Worm (Caenorhabditis elegans): ENCODE results near the gene K09C4.4.

K09C4.4 gene

DNA sequence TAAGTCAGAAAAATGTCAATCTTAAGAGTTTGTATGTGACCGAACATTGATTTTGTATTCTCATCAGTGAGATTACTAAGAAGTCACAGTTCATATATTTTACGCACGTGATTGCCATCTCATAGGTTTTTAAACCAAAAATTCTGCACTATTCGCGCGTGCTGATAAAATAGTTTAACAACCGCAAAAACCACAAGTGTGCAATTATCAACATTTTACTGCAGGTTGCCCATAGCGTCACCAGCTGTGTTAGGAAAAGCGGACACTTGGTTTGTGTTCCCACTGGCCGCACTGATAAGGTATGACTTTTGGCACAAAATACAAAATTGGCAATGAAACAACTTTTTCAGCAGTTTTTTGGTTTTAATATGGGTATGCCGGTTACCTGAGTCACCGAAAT, 864 bp downstream of the K09C4.4 start:
- TF ChIP-seq sma-3 (GFP tag; optimal IDR thresholded peaks at IDR 0.05) (peak; percentile 18), gmeb-1 (tag; optimal IDR thresholded peaks at IDR 0.05) (peak; percentile 50), unc-62 (GFP tag; optimal IDR thresholded peaks at IDR 0.05) (no peak), mbf-1 (tag; optimal IDR thresholded peaks at IDR 0.05) (no peak), sma-9 (GFP tag; optimal IDR thresholded peaks at IDR 0.05) (peak; percentile 85), sma-9 (tag; optimal IDR thresholded peaks at IDR 0.05) (no peak), crh-2 (tag; optimal IDR thresholded peaks at IDR 0.05) (peak; percentile 46), lsy-2 (tag; optimal IDR thresholded peaks at IDR 0.05) (no peak), nhr-129 (tag; optimal IDR thresholded peaks at IDR 0.05) (no peak), nhr-12 (tag; optimal IDR thresholded peaks at IDR 0.05) (no peak), F13H6.1 (tag; optimal IDR thresholded peaks at IDR 0.05) (peak; percentile 36), fos-1 (tag; optimal IDR thresholded peaks at IDR 0.05) (peak; percentile 83)

DNA sequence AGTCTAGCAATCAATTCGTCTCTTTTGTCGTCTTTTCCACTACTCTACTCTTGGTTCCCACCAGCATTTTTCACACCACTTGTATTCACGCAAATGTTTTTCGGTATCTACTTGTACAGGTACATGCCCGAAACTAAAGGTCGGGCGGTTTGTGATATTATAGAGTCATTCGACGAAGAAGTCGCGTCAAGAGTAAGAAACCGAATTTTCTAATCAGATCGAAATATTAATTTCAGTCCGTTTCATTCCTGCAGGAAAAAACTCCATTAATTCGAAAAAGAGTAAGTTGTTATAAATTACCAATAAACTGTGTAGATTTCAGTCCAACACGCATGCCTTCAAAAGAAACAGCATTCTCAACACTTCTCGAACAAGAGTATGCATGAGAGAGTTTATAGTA, 2.7 kb downstream of the K09C4.4 start:
- no peak for TF ChIP-seq blmp-1 (tag; optimal IDR thresholded peaks at IDR 0.05; ENCODE audit: insufficient read depth)
- TF ChIP-seq Y55F3AM.14 (GFP tag; optimal IDR thresholded peaks at IDR 0.05) = no peak
- TF ChIP-seq lin-39 (tag; optimal IDR thresholded peaks at IDR 0.05) = no peak
- no peak for TF ChIP-seq sma-3 (GFP tag; optimal IDR thresholded peaks at IDR 0.05)
- TF ChIP-seq egl-27 (tag; optimal IDR thresholded peaks at IDR 0.05) = no peak
- no peak for TF ChIP-seq nhr-10 (tag; optimal IDR thresholded peaks at IDR 0.05)
- TF ChIP-seq C34F6.9 (tag; optimal IDR thresholded peaks at IDR 0.05) = no peak
- no peak for TF ChIP-seq elt-1 (tag; optimal IDR thresholded peaks at IDR 0.05)
- TF ChIP-seq nhr-23 (tag; optimal IDR thresholded peaks at IDR 0.05) = no peak
- no peak for TF ChIP-seq nhr-25 (tag; optimal IDR thresholded peaks at IDR 0.05)
- no peak for TF ChIP-seq gmeb-1 (tag; optimal IDR thresholded peaks at IDR 0.05)
- TF ChIP-seq snpc-4 (tag; optimal IDR thresholded peaks at IDR 0.05) = no peak
- TF ChIP-seq ztf-4 (tag; optimal IDR thresholded peaks at IDR 0.05) = no peak
- TF ChIP-seq alr-1 (tag; optimal IDR thresholded peaks at IDR 0.05) = no peak
- no peak for TF ChIP-seq nhr-11 (tag; optimal IDR thresholded peaks at IDR 0.05)
- no peak for TF ChIP-seq R02D3.7 (tag; optimal IDR thresholded peaks at IDR 0.05)
- no peak for TF ChIP-seq mab-5 (tag; optimal IDR thresholded peaks at IDR 0.05)
- no peak for TF ChIP-seq mbf-1 (tag; optimal IDR thresholded peaks at IDR 0.05)
- TF ChIP-seq dmd-4 (tag; optimal IDR thresholded peaks at IDR 0.05) = no peak
- no peak for TF ChIP-seq nhr-77 (tag; optimal IDR thresholded peaks at IDR 0.05)

DNA sequence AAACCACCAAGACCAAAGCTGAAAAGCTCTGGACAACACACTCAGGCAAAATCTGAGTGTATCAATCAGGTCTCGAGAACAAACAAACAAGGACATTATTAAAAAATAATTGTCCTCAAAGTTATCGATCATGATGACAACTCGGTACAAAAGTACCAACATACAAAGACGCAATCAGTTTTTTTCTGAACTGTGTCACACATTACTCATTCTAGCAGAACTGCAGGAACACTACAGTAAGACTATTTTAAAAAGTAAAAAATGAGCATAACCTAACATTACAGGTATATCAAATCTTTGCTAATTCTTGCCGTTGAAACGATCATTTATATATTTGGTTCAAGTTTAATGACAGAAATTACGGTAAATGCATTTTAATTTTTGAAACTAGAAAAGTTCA, 6.9 kb downstream of the K09C4.4 start, which contains the start of gene K09C4.2:
Gene K09C4.2 (plus strand): TSS at position 301 of the 400 bp plus-strand sequence.
- TF ChIP-seq ztf-11 (tag; optimal IDR thresholded peaks at IDR 0.05) = no peak
- no peak for TF ChIP-seq elt-1 (tag; optimal IDR thresholded peaks at IDR 0.05)
- no peak for TF ChIP-seq R02D3.7 (tag; optimal IDR thresholded peaks at IDR 0.05)
- no peak for TF ChIP-seq unc-39 (tag; optimal IDR thresholded peaks at IDR 0.05)
- no peak for TF ChIP-seq skn-1 (tag; optimal IDR thresholded peaks at IDR 0.05)
- TF ChIP-seq ztf-1 (GFP tag; conservative IDR thresholded peaks at IDR 0.05) = no peak
- TF ChIP-seq blmp-1 (tag; optimal IDR thresholded peaks at IDR 0.05; ENCODE audit: insufficient read depth) = no peak
- TF ChIP-seq C34F6.9 (tag; optimal IDR thresholded peaks at IDR 0.05) = no peak
- TF ChIP-seq elt-3 (tag; optimal IDR thresholded peaks at IDR 0.05) = no peak
- no peak for TF ChIP-seq mbf-1 (tag; optimal IDR thresholded peaks at IDR 0.05)
- TF ChIP-seq lin-13 (GFP tag; optimal IDR thresholded peaks at IDR 0.05) = no peak
- no peak for TF ChIP-seq nhr-237 (tag; optimal IDR thresholded peaks at IDR 0.05)
- TF ChIP-seq nhr-21 (tag; optimal IDR thresholded peaks at IDR 0.05) = no peak
- no peak for TF ChIP-seq nhr-25 (tag; optimal IDR thresholded peaks at IDR 0.05)
- TF ChIP-seq lsy-2 (tag; optimal IDR thresholded peaks at IDR 0.05) = no peak
- TF ChIP-seq ZK546.5 (tag; optimal IDR thresholded peaks at IDR 0.05) = no peak

DNA sequence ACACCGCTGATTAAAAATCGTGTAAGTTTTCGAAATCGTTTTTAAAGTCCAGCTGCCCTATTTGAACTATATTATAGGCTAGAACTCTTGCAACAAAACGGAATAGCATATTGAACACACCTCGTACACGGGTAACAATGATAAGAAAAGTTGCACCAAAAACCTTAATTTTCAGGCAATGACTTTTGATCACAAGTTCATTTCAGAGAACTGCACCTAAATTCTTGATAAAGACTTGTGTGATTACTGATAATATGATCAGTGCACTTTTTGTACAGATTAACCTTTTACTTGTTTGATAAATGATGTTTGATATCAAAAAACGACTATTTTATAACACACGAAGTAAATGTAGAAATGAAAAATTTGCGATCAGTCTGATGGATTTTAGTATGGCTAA, 8.5 kb downstream of the K09C4.4 start:
- TF ChIP-seq lin-11 (tag; optimal IDR thresholded peaks at IDR 0.05) (no peak), fos-1 (tag; optimal IDR thresholded peaks at IDR 0.05) (peak; percentile 88), sma-9 (GFP tag; optimal IDR thresholded peaks at IDR 0.05) (peak; percentile 90), sma-9 (tag; optimal IDR thresholded peaks at IDR 0.05) (no peak), gmeb-1 (tag; optimal IDR thresholded peaks at IDR 0.05) (peak; percentile 26)
